Worm (Caenorhabditis elegans) whole organism, early embryonic: Measurements from ENCODE around the gene Y70C5C.1.

ENCODE experiments used
- B0310.2 ChIP-seq: sonication (generic microtip); optimal IDR thresholded peaks from 2 replicates; lab custom pipeline; 2016; ENCODE audit warnings: mild to moderate bottlenecking, missing genetic modification characterization, missing compliant biosample characterization
- aly-1 ChIP-seq: sonication (generic microtip); optimal IDR thresholded peaks from 2 replicates; lab custom pipeline; 2016; ENCODE audit warnings: missing genetic modification characterization, missing compliant biosample characterization
- ama-1 ChIP-seq: fragments of 150-350 bp; optimal IDR thresholded peaks from 2 replicates; lab custom pipeline; 2014
- ceh-36 ChIP-seq: sonication (generic microtip); optimal IDR thresholded peaks from 2 replicates; lab custom pipeline; 2016; ENCODE audit warnings: missing genetic modification characterization, inconsistent platforms, missing compliant biosample characterization
- ets-7 ChIP-seq: sonication (generic microtip); optimal IDR thresholded peaks from 2 replicates; lab custom pipeline; 2016; ENCODE audit warnings: missing genotype, missing genetic modification characterization, missing compliant biosample characterization
- flt-1 ChIP-seq: fragments of 200-800 bp; sonication (Bioruptor generic); IDR thresholded peaks from 2 replicates; pipeline ENCODE4 v1.3.6; 2022; ENCODE audit warnings: missing genetic modification characterization, missing compliant biosample characterization
- hmbx-1 ChIP-seq: sonication (generic microtip); optimal IDR thresholded peaks from 2 replicates; lab custom pipeline; 2016; ENCODE audit warnings: mild to moderate bottlenecking, missing genetic modification characterization, missing compliant biosample characterization
- scrt-1 ChIP-seq: fragments of 200-800 bp; sonication (Bioruptor generic); IDR thresholded peaks from 2 replicates; pipeline ENCODE4 v1.3.6; 2022; ENCODE audit warnings: missing genetic modification characterization, missing compliant biosample characterization
- sea-1 ChIP-seq: fragments of 200-800 bp; sonication (Bioruptor generic); conservative IDR thresholded peaks from 2 replicates; pipeline ENCODE4 v1.3.6; 2022; ENCODE audit warnings: missing genetic modification characterization, missing compliant biosample characterization
- tbx-37 ChIP-seq: fragments of 200-800 bp; sonication (Bioruptor generic); conservative IDR thresholded peaks from 2 replicates; pipeline ENCODE4 v1.3.6; 2022; ENCODE audit warnings: missing genetic modification reagents, missing genetic modification characterization, missing compliant biosample characterization
- tra-4 ChIP-seq: sonication (generic microtip); optimal IDR thresholded peaks from 2 replicates; lab custom pipeline; 2017; ENCODE audit warnings: missing genetic modification characterization, missing compliant biosample characterization

DNA sequence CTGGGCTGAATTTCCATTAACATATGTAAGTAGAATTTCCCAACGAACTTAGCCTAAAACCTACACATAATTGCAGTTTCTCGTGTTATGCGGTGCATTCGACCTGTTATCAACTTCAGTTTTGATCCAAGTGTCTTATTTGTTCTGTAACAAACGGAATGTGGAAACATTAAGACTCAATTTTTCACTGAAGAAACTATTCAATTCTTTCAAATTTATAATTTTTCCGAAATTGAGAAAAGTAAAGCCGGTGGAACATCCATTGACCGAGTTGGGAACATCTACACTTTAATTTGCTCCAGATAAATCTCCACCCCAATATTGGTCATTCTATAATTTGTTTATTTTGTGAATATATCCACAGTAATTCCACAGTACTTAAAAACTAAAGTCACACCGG, 25.6 kb upstream of the Y70C5C.1 start:
- TF ChIP-seq ama-1 (lab: Kevin White, UChicago) (no peak), hmbx-1 (tag; lab: Kevin White, UChicago) (no peak), scrt-1 (GFP tag; lab: Robert Waterston, UW) (no peak), tbx-37 (GFP tag; lab: Robert Waterston, UW) (no peak), sea-1 (GFP tag; lab: Robert Waterston, UW) (no peak), flt-1 (GFP tag; lab: Robert Waterston, UW) (no peak), ets-7 (no peak), tra-4 (tag; lab: Kevin White, UChicago) (no peak), aly-1 (tag; lab: Kevin White, UChicago) (no peak), ceh-36 (tag; lab: Kevin White, UChicago) (no peak), B0310.2 (tag; lab: Kevin White, UChicago) (no peak)
